Worm (Caenorhabditis elegans): ENCODE measurements around the gene gst-3.
A peak's percentile ranks its signal among the peaks of the same experiment; 100 is the strongest.

Gene gst-3

ce11 chrIV:10180133-10180749 lies 40.2 kb upstream of the gst-3 start, which contains the start of gene gta-1:
gta-1 (plus strand) TSS chrIV:10180660.
- TF ChIP-seq ama-1 (optimal IDR thresholded peaks at IDR 0.05) = peak; percentile 50
- no peak for TF ChIP-seq ama-1 (GFP tag; optimal IDR thresholded peaks at IDR 0.05)
- no peak for TF ChIP-seq sptf-2 (GFP tag; optimal IDR thresholded peaks at IDR 0.05)
- no peak for TF ChIP-seq snpc-3.4 (tag; optimal IDR thresholded peaks at IDR 0.05)
- TF ChIP-seq him-1 (tag; optimal IDR thresholded peaks at IDR 0.05) = no peak
- TF ChIP-seq cebp-1 (GFP tag; IDR thresholded peaks at IDR 0.05) = no peak
- TF ChIP-seq cebp-1 (tag; optimal IDR thresholded peaks at IDR 0.05) = peak; percentile 15
- no peak for TF ChIP-seq unc-130 (GFP tag; optimal IDR thresholded peaks at IDR 0.05)
- TF ChIP-seq F10E7.11 (tag; optimal IDR thresholded peaks at IDR 0.05) = no peak
- no peak for TF ChIP-seq hlh-26 (GFP tag; conservative IDR thresholded peaks at IDR 0.05)
- no peak for TF ChIP-seq unc-62 (GFP tag; optimal IDR thresholded peaks at IDR 0.05)
- no peak for TF ChIP-seq nhr-120 (GFP tag; IDR thresholded peaks at IDR 0.05)

DNA sequence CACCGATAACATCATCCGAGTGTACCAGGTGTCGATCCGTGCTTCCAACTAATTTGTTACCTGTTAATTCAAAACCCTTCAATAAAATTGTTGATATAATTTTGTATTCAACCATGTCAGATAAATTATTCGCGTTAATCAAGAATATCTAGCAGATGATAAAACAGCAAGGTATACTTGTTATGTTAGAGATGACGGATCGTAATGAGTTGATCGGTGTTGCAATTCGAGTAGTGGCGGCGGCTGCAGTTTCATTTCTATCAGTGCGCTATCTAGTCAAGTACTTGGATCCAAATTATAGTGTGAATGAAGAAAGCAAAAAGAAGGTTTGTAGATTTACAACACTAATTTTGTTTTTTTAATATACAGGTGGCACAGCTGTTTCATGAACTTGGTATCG lies 37.7 kb upstream of the gst-3 start, which contains the start of gene mspn-1:
TSS of gene mspn-1 (plus strand) at position 190 of the 400 bp plus-strand sequence.
- peak; percentile 65; the same call in 1 of the 2 replicates for TF ChIP-seq B0336.3 (GFP tag; IDR thresholded peaks at IDR 0.05)
- no peak for TF ChIP-seq hlh-26 (GFP tag; conservative IDR thresholded peaks at IDR 0.05)
- no peak for TF ChIP-seq madf-8 (GFP tag; conservative IDR thresholded peaks at IDR 0.05)
- TF ChIP-seq tlf-1 (GFP tag; optimal IDR thresholded peaks at IDR 0.05) = peak; percentile 46
- TF ChIP-seq nfya-2 (GFP tag; IDR thresholded peaks at IDR 0.05) = no peak
- TF ChIP-seq C17E4.6 (GFP tag; IDR thresholded peaks at IDR 0.05) = peak; percentile 52; the same call in 1 of the 2 replicates
- no peak for TF ChIP-seq somi-1 (GFP tag; optimal IDR thresholded peaks at IDR 0.05)
- TF ChIP-seq rec-8 (tag; optimal IDR thresholded peaks at IDR 0.05) = no peak
- TF ChIP-seq madf-6 (GFP tag; IDR thresholded peaks at IDR 0.05) = peak; percentile 54; the same call in 1 of the 2 replicates
- TF ChIP-seq ets-4 (GFP tag; optimal IDR thresholded peaks at IDR 0.05) = no peak
- no peak for TF ChIP-seq pha-4 (tag; optimal IDR thresholded peaks at IDR 0.05)
- TF ChIP-seq hsf-1 (GFP tag; IDR thresholded peaks at IDR 0.05) = peak; percentile 61; the same call in 1 of the 2 replicates
- TF ChIP-seq dpl-1 (GFP tag; optimal IDR thresholded peaks at IDR 0.05) = no peak
- no peak for TF ChIP-seq lag-1 (GFP tag; IDR thresholded peaks at IDR 0.05)
- TF ChIP-seq Y53G8AR.9 (GFP tag; conservative IDR thresholded peaks at IDR 0.05) = peak; percentile 74; the same call in 1 of the 2 replicates
- no peak for TF ChIP-seq ama-1 (optimal IDR thresholded peaks at IDR 0.05)
- peak in 1 of 2 experiments; percentile 37 for TF ChIP-seq ama-1 (GFP tag; optimal IDR thresholded peaks at IDR 0.05)
- TF ChIP-seq snpc-3.4 (tag; optimal IDR thresholded peaks at IDR 0.05) = peak; percentile 8
- TF ChIP-seq lin-26 (GFP tag; IDR thresholded peaks at IDR 0.05) = 0 out of 2 replicates have a peak, but pooled peaks have one; percentile 48
- TF ChIP-seq lin-35 (GFP tag; optimal IDR thresholded peaks at IDR 0.05) = no peak
- TF ChIP-seq die-1 (tag; optimal IDR thresholded peaks at IDR 0.05) = no peak
- TF ChIP-seq sptf-2 (GFP tag; optimal IDR thresholded peaks at IDR 0.05) = no peak
- peak; percentile 17 for TF ChIP-seq F49E8.2 (tag; optimal IDR thresholded peaks at IDR 0.05; ENCODE audit: insufficient read depth)
- TF ChIP-seq F33H1.4 (GFP tag; IDR thresholded peaks at IDR 0.05) = peak; percentile 36
- TF ChIP-seq rpc-1 (optimal IDR thresholded peaks at IDR 0.05) = no peak
- TF ChIP-seq rpc-1 (tag; optimal IDR thresholded peaks at IDR 0.05) = no peak
- TF ChIP-seq aptf-3 (GFP tag; IDR thresholded peaks at IDR 0.05) = no peak
- peak; percentile 21; the same call in 1 of the 2 replicates for TF ChIP-seq rcor-1 (GFP tag; IDR thresholded peaks at IDR 0.05)
- TF ChIP-seq D2030.7 (GFP tag; IDR thresholded peaks at IDR 0.05) = peak; percentile 18; the same call in 1 of the 2 replicates
- TF ChIP-seq K11D2.4 (GFP tag; IDR thresholded peaks at IDR 0.05) = no peak
- peak; percentile 43 for TF ChIP-seq lin-54 (GFP tag; optimal IDR thresholded peaks at IDR 0.05)
- no peak for TF ChIP-seq ztf-26 (tag; optimal IDR thresholded peaks at IDR 0.05)
- TF ChIP-seq B0035.1 (tag; optimal IDR thresholded peaks at IDR 0.05) = no peak
- TF ChIP-seq lsl-1 (GFP tag; optimal IDR thresholded peaks at IDR 0.05) = peak; percentile 16
- no peak for TF ChIP-seq ceh-40 (GFP tag; IDR thresholded peaks at IDR 0.05)

Data from whole organism, young adult.